Worm (Caenorhabditis elegans) whole organism, mixed stage, embryonic: Measurements from ENCODE around the gene F59A6.3.

Experiments
- ceh-39 ChIP-seq: fragments of 150-350 bp; optimal IDR thresholded peaks from 2 replicates; lab custom pipeline; 2014; ENCODE audit warnings: missing biosample characterization, missing genetic modification characterization
- elt-1 ChIP-seq: sonication (generic microtip); optimal IDR thresholded peaks from 2 replicates; lab custom pipeline; 2017; ENCODE audit warnings: missing genetic modification characterization, mild to moderate bottlenecking, missing compliant biosample characterization, antibody characterized with exemption, moderate library complexity, borderline replicate concordance; ENCODE audit not compliant: insufficient read depth
- elt-3 ChIP-seq: fragments of 150-350 bp; optimal IDR thresholded peaks from 2 replicates; lab custom pipeline; 2014; ENCODE audit warnings: missing biosample characterization, missing genetic modification characterization
- lsy-2 ChIP-seq: fragments of 150-350 bp; optimal IDR thresholded peaks from 2 replicates; lab custom pipeline; 2014; ENCODE audit warnings: missing biosample characterization, missing genetic modification characterization
- mep-1 ChIP-seq: fragments of 150-350 bp; optimal IDR thresholded peaks from 2 replicates; lab custom pipeline; 2017; ENCODE audit warnings: missing biosample characterization, missing genetic modification reagents, missing genetic modification characterization, inconsistent platforms
- nhr-12 ChIP-seq: fragments of 150-350 bp; optimal IDR thresholded peaks from 2 replicates; lab custom pipeline; 2014; ENCODE audit warnings: missing biosample characterization, missing genetic modification characterization
- nhr-2 ChIP-seq: fragments of 150-350 bp; optimal IDR thresholded peaks from 2 replicates; lab custom pipeline; 2014; ENCODE audit warnings: missing biosample characterization, missing genetic modification characterization
- nhr-237 ChIP-seq: fragments of 150-350 bp; optimal IDR thresholded peaks from 2 replicates; lab custom pipeline; 2014; ENCODE audit warnings: missing biosample characterization, missing genetic modification characterization
- nhr-76 ChIP-seq: sonication (generic microtip); optimal IDR thresholded peaks from 2 replicates; lab custom pipeline; 2017; ENCODE audit warnings: missing biosample characterization, missing genetic modification characterization
- snpc-4 ChIP-seq: fragments of 150-350 bp; optimal IDR thresholded peaks from 2 replicates; lab custom pipeline; 2014; ENCODE audit warnings: missing biosample characterization, missing genetic modification characterization
- unc-62 ChIP-seq: fragments of 150-350 bp; optimal IDR thresholded peaks from 2 replicates; lab custom pipeline; 2014; ENCODE audit warnings: missing biosample characterization, missing genetic modification reagents, missing genetic modification characterization
- ztf-11 ChIP-seq: fragments of 150-350 bp; optimal IDR thresholded peaks from 2 replicates; lab custom pipeline; 2014; ENCODE audit warnings: missing biosample characterization, missing genetic modification characterization

ce11 chrII:5042381-5042930 is 34.3 kb downstream of the F59A6.3 start:
- TF ChIP-seq elt-1 (tag; lab: Kevin White, UChicago): no peak
- no peak for TF ChIP-seq elt-3 (tag; lab: Kevin White, UChicago)
- no peak for TF ChIP-seq unc-62 (GFP tag; lab: Kevin White, UChicago)
- TF ChIP-seq nhr-76 (tag; lab: Kevin White, UChicago): no peak
- TF ChIP-seq nhr-12 (tag; lab: Kevin White, UChicago): no peak
- no peak for TF ChIP-seq mep-1
- no peak for TF ChIP-seq nhr-237 (tag; lab: Kevin White, UChicago)
- no peak for TF ChIP-seq lsy-2 (tag; lab: Kevin White, UChicago)
- no peak for TF ChIP-seq nhr-2 (tag; lab: Kevin White, UChicago)
- no peak for TF ChIP-seq snpc-4 (tag; lab: Kevin White, UChicago)
- TF ChIP-seq ceh-39: no peak
- TF ChIP-seq ztf-11 (tag; lab: Kevin White, UChicago): no peak
